Worm (Caenorhabditis elegans) whole organism, late embryonic: Measurements from ENCODE around the gene mpst-7.

Source experiments
- F13H6.1 ChIP-seq: sonication (generic microtip); optimal IDR thresholded peaks from 2 replicates; lab custom pipeline; 2016; ENCODE audit warnings: missing genetic modification characterization, missing compliant biosample characterization
- K09A11.1 ChIP-seq: sonication (generic microtip); optimal IDR thresholded peaks from 2 replicates; lab custom pipeline; 2017; ENCODE audit warnings: antibody characterized with exemption, mild to moderate bottlenecking, missing genetic modification characterization, missing compliant biosample characterization; ENCODE audit not compliant: insufficient read depth
- T23F11.4 ChIP-seq: fragments of 200-800 bp; sonication (Bioruptor generic); optimal IDR thresholded peaks from 2 replicates; lab custom pipeline; 2018; ENCODE audit warnings: mild to moderate bottlenecking, missing genetic modification characterization, missing compliant biosample characterization
- Y22D7AL.16 ChIP-seq: sonication (generic microtip); optimal IDR thresholded peaks from 2 replicates; lab custom pipeline; 2016; ENCODE audit warnings: missing genetic modification characterization, missing compliant biosample characterization
- ahr-1 ChIP-seq: sonication (generic microtip); optimal IDR thresholded peaks from 2 replicates; lab custom pipeline; 2016; ENCODE audit warnings: missing genetic modification characterization, missing compliant biosample characterization
- ceh-18 ChIP-seq: sonication (generic microtip); optimal IDR thresholded peaks from 2 replicates; lab custom pipeline; 2016; ENCODE audit warnings: missing genetic modification characterization, missing compliant biosample characterization
- ceh-2 ChIP-seq: sonication (generic microtip); optimal IDR thresholded peaks from 2 replicates; lab custom pipeline; 2016; ENCODE audit warnings: missing genotype, missing genetic modification characterization, missing compliant biosample characterization
- ceh-22 ChIP-seq: sonication (generic microtip); optimal IDR thresholded peaks from 2 replicates; lab custom pipeline; 2017; ENCODE audit warnings: missing biosample characterization, missing genetic modification characterization
- ceh-24 ChIP-seq: sonication (generic microtip); optimal IDR thresholded peaks from 2 replicates; lab custom pipeline; 2016; ENCODE audit warnings: mild to moderate bottlenecking, missing genetic modification characterization, missing compliant biosample characterization
- ceh-31 ChIP-seq: sonication (generic microtip); optimal IDR thresholded peaks from 2 replicates; lab custom pipeline; 2016; ENCODE audit warnings: missing genetic modification characterization, missing compliant biosample characterization
- ceh-34 ChIP-seq: sonication (generic microtip); optimal IDR thresholded peaks from 2 replicates; lab custom pipeline; 2016; ENCODE audit warnings: mild to moderate bottlenecking, missing genetic modification characterization, missing compliant biosample characterization
- ceh-48 ChIP-seq: sonication (generic microtip); optimal IDR thresholded peaks from 2 replicates; lab custom pipeline; 2016; ENCODE audit warnings: missing genetic modification characterization, inconsistent platforms, missing compliant biosample characterization
- ceh-6 ChIP-seq: fragments of 200-800 bp; sonication (Bioruptor generic); optimal IDR thresholded peaks from 2 replicates; lab custom pipeline; 2018; ENCODE audit warnings: mild to moderate bottlenecking, missing genetic modification characterization, missing compliant biosample characterization
- ceh-9 ChIP-seq: sonication (generic microtip); optimal IDR thresholded peaks from 2 replicates; lab custom pipeline; 2016; ENCODE audit warnings: mild to moderate bottlenecking, missing genetic modification characterization, inconsistent platforms, missing compliant biosample characterization
- che-1 ChIP-seq: sonication (generic microtip); optimal IDR thresholded peaks from 2 replicates; lab custom pipeline; 2016; ENCODE audit warnings: mild to moderate bottlenecking, missing genetic modification characterization, missing compliant biosample characterization
- dve-1 ChIP-seq: sonication (generic microtip); optimal IDR thresholded peaks from 2 replicates; lab custom pipeline; 2017; ENCODE audit warnings: antibody characterized with exemption, mild to moderate bottlenecking, missing genetic modification characterization, missing compliant biosample characterization
- elt-2 ChIP-seq: sonication (generic microtip); optimal IDR thresholded peaks from 2 replicates; lab custom pipeline; 2016; ENCODE audit warnings: missing genetic modification reagents, missing genetic modification characterization, missing compliant biosample characterization
- ets-4 ChIP-seq: sonication (generic microtip); optimal IDR thresholded peaks from 2 replicates; lab custom pipeline; 2016; ENCODE audit warnings: missing genetic modification characterization, missing compliant biosample characterization
- eyg-1 ChIP-seq: sonication (generic microtip); optimal IDR thresholded peaks from 2 replicates; lab custom pipeline; 2016; ENCODE audit warnings: missing genotype, missing genetic modification characterization, missing compliant biosample characterization
- fkh-10 ChIP-seq: fragments of 150-350 bp; optimal IDR thresholded peaks from 2 replicates; lab custom pipeline; 2014; ENCODE audit warnings: missing biosample characterization, missing genetic modification reagents, missing genetic modification characterization
- gmeb-2 ChIP-seq: sonication (generic microtip); optimal IDR thresholded peaks from 2 replicates; lab custom pipeline; 2016; ENCODE audit warnings: missing genetic modification characterization, inconsistent platforms, missing compliant biosample characterization
- hlh-13 ChIP-seq: fragments of 200-800 bp; sonication (Bioruptor generic); optimal IDR thresholded peaks from 2 replicates; lab custom pipeline; 2018; ENCODE audit warnings: mild to moderate bottlenecking, missing genetic modification characterization, missing compliant biosample characterization
- hlh-6 ChIP-seq: sonication (generic microtip); optimal IDR thresholded peaks from 2 replicates; lab custom pipeline; 2016; ENCODE audit warnings: missing genotype, missing genetic modification characterization, missing compliant biosample characterization
- hlh-8 ChIP-seq: sonication (generic microtip); optimal IDR thresholded peaks from 2 replicates; lab custom pipeline; 2016; ENCODE audit warnings: missing genotype, missing genetic modification characterization, missing compliant biosample characterization
- nfya-1 ChIP-seq: sonication (generic microtip); optimal IDR thresholded peaks from 2 replicates; lab custom pipeline; 2017; ENCODE audit warnings: missing genetic modification characterization, mild to moderate bottlenecking, missing compliant biosample characterization, antibody characterized with exemption, moderate library complexity
- nhr-11 ChIP-seq: fragments of 150-350 bp; optimal IDR thresholded peaks from 2 replicates; lab custom pipeline; 2014; ENCODE audit warnings: missing biosample characterization, missing genetic modification characterization
- nhr-232 ChIP-seq: sonication (generic microtip); optimal IDR thresholded peaks from 2 replicates; lab custom pipeline; 2016; ENCODE audit warnings: missing genetic modification characterization, missing compliant biosample characterization
- odd-2 ChIP-seq: sonication (generic microtip); optimal IDR thresholded peaks from 2 replicates; lab custom pipeline; 2017; ENCODE audit warnings: antibody characterized with exemption, mild to moderate bottlenecking, missing genetic modification characterization, missing compliant biosample characterization
- pat-9 ChIP-seq: fragments of 200-800 bp; sonication (Bioruptor generic); optimal IDR thresholded peaks from 2 replicates; lab custom pipeline; 2018; ENCODE audit warnings: mild to moderate bottlenecking, missing genetic modification characterization, moderate library complexity, missing compliant biosample characterization
- pax-1 ChIP-seq: fragments of 150-350 bp; optimal IDR thresholded peaks from 2 replicates; lab custom pipeline; 2014; ENCODE audit warnings: missing biosample characterization, missing genetic modification characterization
- pha-2 ChIP-seq: sonication (generic microtip); optimal IDR thresholded peaks from 2 replicates; lab custom pipeline; 2017; ENCODE audit warnings: mild to moderate bottlenecking, missing genetic modification characterization, missing compliant biosample characterization
- pha-4 ChIP-seq: fragments of 150-350 bp; optimal IDR thresholded peaks from 2 replicates; lab custom pipeline; 2018; ENCODE audit warnings: missing biosample characterization, missing genetic modification reagents, missing genetic modification characterization
- rnt-1 ChIP-seq: sonication (generic microtip); optimal IDR thresholded peaks from 2 replicates; lab custom pipeline; 2016; ENCODE audit warnings: missing genetic modification characterization, missing compliant biosample characterization
- sox-2 ChIP-seq: fragments of 200-800 bp; sonication (Bioruptor generic); IDR thresholded peaks from 2 replicates; pipeline ENCODE4 v1.3.6; 2022; ENCODE audit warnings: missing genetic modification reagents, missing genetic modification characterization, missing compliant biosample characterization
- syd-9 ChIP-seq: sonication (generic microtip); optimal IDR thresholded peaks from 2 replicates; lab custom pipeline; 2016; ENCODE audit warnings: mild to moderate bottlenecking, missing genetic modification characterization, moderate library complexity, missing compliant biosample characterization
- tbx-2 ChIP-seq: sonication (generic microtip); optimal IDR thresholded peaks from 2 replicates; lab custom pipeline; 2016; ENCODE audit warnings: missing genetic modification characterization, missing compliant biosample characterization
- tbx-7 ChIP-seq: sonication (generic microtip); optimal IDR thresholded peaks from 2 replicates; lab custom pipeline; 2016; ENCODE audit warnings: missing genotype, missing genetic modification characterization, missing compliant biosample characterization
- unc-3 ChIP-seq, 2 experiments: fragments of 200-800 bp in 1 of 2; sonication (Bioruptor generic) in 1 of 2; sonication (generic microtip) in 1 of 2; conservative IDR thresholded peaks in 1 of 2; optimal IDR thresholded peaks in 1 of 2; 2 replicates each; pipeline versions ENCODE4 v1.3.6 to Lab custom; 2016 to 2022; ENCODE audit warnings: missing compliant biosample characterization in 2 of 2, missing genetic modification characterization in 2 of 2, missing genetic modification reagents in 1 of 2
- unc-42 ChIP-seq: sonication (generic microtip); optimal IDR thresholded peaks from 2 replicates; lab custom pipeline; 2016; ENCODE audit warnings: missing genotype, missing genetic modification characterization, missing compliant biosample characterization
- unc-55 ChIP-seq: sonication (generic microtip); optimal IDR thresholded peaks from 2 replicates; lab custom pipeline; 2017; ENCODE audit warnings: missing biosample characterization, missing genetic modification reagents, missing genetic modification characterization
- unc-86 ChIP-seq: sonication (generic microtip); optimal IDR thresholded peaks from 2 replicates; lab custom pipeline; 2016; ENCODE audit warnings: missing genetic modification characterization, missing compliant biosample characterization
- zip-5 ChIP-seq: sonication (generic microtip); optimal IDR thresholded peaks from 2 replicates; lab custom pipeline; 2016; ENCODE audit warnings: missing genetic modification characterization, missing compliant biosample characterization

mpst-7 gene

ce11 chrV:12963192-12963591 is 2.3 kb upstream of the mpst-7 start, which contains the start of gene hrg-9:
Gene hrg-9, minus strand, starts transcription at chrV:12963343.
- TF ChIP-seq elt-2 (tag; lab: Kevin White, UChicago), result peak; percentile 57
- no peak for TF ChIP-seq nhr-232 (tag; lab: Kevin White, UChicago)
- TF ChIP-seq, all 69 proteins: peak for 1

DNA sequence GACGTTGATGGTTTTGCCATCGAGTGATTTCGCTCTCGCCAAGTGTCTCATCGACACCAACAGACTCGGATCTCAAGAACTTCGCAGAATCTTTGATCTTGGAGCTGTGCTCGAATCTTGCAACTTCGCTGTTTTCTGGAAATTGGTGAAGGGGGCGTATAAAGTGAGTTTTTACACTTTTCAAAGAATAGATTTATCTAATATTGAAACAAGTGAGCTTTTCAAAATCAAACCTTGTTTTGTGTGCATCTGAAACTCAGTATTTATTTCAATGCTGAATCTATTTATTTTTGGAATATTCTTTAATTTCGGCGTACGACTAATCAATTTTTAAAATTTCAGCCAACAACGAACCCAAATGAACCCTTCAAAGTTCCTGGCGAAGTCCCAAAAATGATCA is 6.7 kb downstream of the mpst-7 start:
- TF ChIP-seq eyg-1 (tag; lab: Kevin White, UChicago) (no peak), odd-2 (tag; lab: Kevin White, UChicago) (no peak), ahr-1 (tag; lab: Kevin White, UChicago) (no peak), ceh-24 (tag; lab: Kevin White, UChicago) (no peak), syd-9 (no peak), pax-1 (tag; lab: Kevin White, UChicago) (no peak), gmeb-2 (tag; lab: Kevin White, UChicago) (no peak), ceh-34 (tag; lab: Kevin White, UChicago) (no peak), pha-2 (no peak), K09A11.1 (tag; lab: Kevin White, UChicago) (no peak), tbx-7 (tag; lab: Kevin White, UChicago) (no peak), nhr-11 (tag; lab: Kevin White, UChicago) (no peak), unc-86 (tag; lab: Kevin White, UChicago) (no peak), F13H6.1 (no peak), ceh-6 (no peak), pha-4 (no peak), zip-5 (tag; lab: Kevin White, UChicago) (no peak), ceh-18 (tag; lab: Kevin White, UChicago) (no peak)

ce11 chrV:12953702-12954101 is 7.2 kb downstream of the mpst-7 start, which contains the start of gene eif-3.K:
Gene eif-3.K, plus strand, starts transcription at chrV:12954002.
- TF ChIP-seq hlh-6 (tag; lab: Kevin White, UChicago) (no peak), ceh-2 (tag; lab: Kevin White, UChicago) (no peak), dve-1 (no peak), pat-9 (tag; lab: Kevin White, UChicago) (no peak), ets-4 (tag; lab: Kevin White, UChicago) (no peak), nfya-1 (tag; lab: Kevin White, UChicago) (no peak), gmeb-2 (tag; lab: Kevin White, UChicago) (no peak), nhr-11 (tag; lab: Kevin White, UChicago) (no peak), unc-42 (tag; lab: Kevin White, UChicago) (no peak), Y22D7AL.16 (no peak), elt-2 (tag; lab: Kevin White, UChicago) (no peak)
- TF ChIP-seq, all 69 proteins: peak for 0

DNA sequence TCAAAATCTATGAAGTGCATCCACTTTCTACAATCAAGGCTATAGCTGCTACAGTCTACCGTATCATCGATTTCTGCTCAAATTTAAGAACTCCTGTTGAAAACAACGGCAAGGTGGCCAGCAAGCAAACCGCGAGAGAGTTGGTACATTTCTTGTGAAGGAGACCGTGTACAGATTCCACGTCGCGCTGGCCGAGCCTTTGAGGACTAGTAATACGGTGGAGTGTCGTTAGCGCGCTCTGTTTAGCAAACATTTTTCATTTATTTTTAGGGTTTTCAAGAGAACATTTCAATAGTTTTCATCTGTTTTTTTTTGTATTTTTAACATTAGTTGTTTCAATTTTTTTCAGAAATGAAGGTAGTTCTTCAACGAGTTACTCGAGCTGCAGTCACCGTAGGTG is 8.6 kb downstream of the mpst-7 start, which contains the start of gene pqn-68:
Gene pqn-68 (plus strand): TSS at position 350 of the 400 bp plus-strand sequence.
- peak; percentile 10 for TF ChIP-seq ceh-2 (tag; lab: Kevin White, UChicago)
- peak; percentile 4 for TF ChIP-seq ceh-31 (tag; lab: Kevin White, UChicago)
- no peak for TF ChIP-seq hlh-13 (GFP tag; lab: Kevin White, UChicago)
- TF ChIP-seq sox-2, result no peak
- TF ChIP-seq T23F11.4, result no peak
- peak; percentile 1 for TF ChIP-seq ets-4 (tag; lab: Kevin White, UChicago)
- TF ChIP-seq zip-5 (tag; lab: Kevin White, UChicago), result no peak

DNA sequence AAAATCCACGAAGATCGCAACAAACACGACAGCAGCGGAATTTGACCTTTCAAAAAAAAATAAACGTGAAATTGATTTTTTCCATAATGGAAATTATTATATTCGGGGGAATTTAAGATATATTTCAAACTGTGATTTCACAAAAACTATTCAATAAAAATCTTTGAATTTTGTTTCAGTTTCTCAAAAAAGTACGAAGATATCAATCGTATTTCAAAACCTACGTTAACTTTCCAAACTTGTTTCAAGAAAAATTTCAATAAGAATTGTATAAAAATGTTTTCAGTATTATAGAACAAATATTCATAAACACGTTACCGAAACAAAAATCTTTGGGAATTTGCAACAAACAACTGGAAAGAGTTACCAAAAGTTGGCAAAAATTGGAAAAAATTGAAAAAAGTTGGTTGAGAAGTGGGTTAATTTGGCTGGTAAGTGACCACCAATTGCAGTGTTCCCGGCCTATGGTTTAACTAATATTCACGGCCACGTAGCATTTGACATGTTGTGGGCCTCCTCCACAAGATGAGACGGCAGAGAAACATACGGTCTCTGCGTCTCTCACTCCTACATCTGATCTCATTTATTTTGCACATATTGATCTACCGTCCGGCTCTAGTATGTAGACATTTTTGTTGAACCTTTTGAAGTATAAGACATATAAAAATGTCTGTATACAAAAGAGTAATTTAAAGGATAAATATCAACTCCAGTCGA is 10.0 kb downstream of the mpst-7 start, which contains the start of the genes T16G1.9 and T16G1.18:
Gene T16G1.9 (minus strand): TSS at position 51 of the 717 bp plus-strand sequence.
Gene T16G1.18 (plus strand): TSS at position 493 of the 717 bp plus-strand sequence.
- TF ChIP-seq ceh-22, result no peak
- TF ChIP-seq fkh-10 (GFP tag; lab: Kevin White, UChicago), result no peak
- peak; percentile 50 for TF ChIP-seq unc-42 (tag; lab: Kevin White, UChicago)
- no peak for TF ChIP-seq ahr-1 (tag; lab: Kevin White, UChicago)
- no peak for TF ChIP-seq hlh-8 (tag; lab: Kevin White, UChicago)
- TF ChIP-seq che-1, result no peak
- peak; percentile 54 for TF ChIP-seq nfya-1 (tag; lab: Kevin White, UChicago)
- peak; percentile 23 for TF ChIP-seq ceh-31 (tag; lab: Kevin White, UChicago)
- TF ChIP-seq zip-5 (tag; lab: Kevin White, UChicago), result no peak
- TF ChIP-seq sox-2, result no peak
- peak; percentile 47 for TF ChIP-seq ceh-48 (tag; lab: Kevin White, UChicago)
- no peak for TF ChIP-seq ceh-9
- TF ChIP-seq tbx-2 (tag; lab: Kevin White, UChicago), result peak; percentile 41
- no peak for TF ChIP-seq pha-2
- peak; percentile 24 for TF ChIP-seq unc-55 (GFP tag; lab: Kevin White, UChicago)
- TF ChIP-seq hlh-13 (GFP tag; lab: Kevin White, UChicago), result no peak
- TF ChIP-seq unc-3 (GFP tag; conservative IDR thresholded peaks at IDR 0.05; lab: Robert Waterston, UW), result no peak
- TF ChIP-seq unc-3 (tag; optimal IDR thresholded peaks at IDR 0.05; lab: Kevin White, UChicago), result no peak
- no peak for TF ChIP-seq pat-9 (tag; lab: Kevin White, UChicago)
- TF ChIP-seq rnt-1, result no peak
